Worm (Caenorhabditis elegans) whole organism, early embryonic: ENCODE measurements around the gene F47B8.1.

Experiments used
- B0310.2 ChIP-seq: sonication (generic microtip); optimal IDR thresholded peaks from 2 replicates; lab custom pipeline; 2016; ENCODE audit warnings: mild to moderate bottlenecking, missing genetic modification characterization, missing compliant biosample characterization
- F13C5.2 ChIP-seq: sonication (generic microtip); optimal IDR thresholded peaks from 2 replicates; lab custom pipeline; 2017; ENCODE audit warnings: mild to moderate bottlenecking, missing genetic modification characterization, inconsistent platforms, missing compliant biosample characterization
- ama-1 ChIP-seq: fragments of 150-350 bp; optimal IDR thresholded peaks from 2 replicates; lab custom pipeline; 2014
- ceh-13 ChIP-seq: fragments of 200-800 bp; sonication (Bioruptor generic); optimal IDR thresholded peaks from 2 replicates; lab custom pipeline; 2018; ENCODE audit warnings: mild to moderate bottlenecking, missing genetic modification characterization, missing compliant biosample characterization
- ceh-36 ChIP-seq: sonication (generic microtip); optimal IDR thresholded peaks from 2 replicates; lab custom pipeline; 2016; ENCODE audit warnings: missing genetic modification characterization, inconsistent platforms, missing compliant biosample characterization
- hnd-1 ChIP-seq: sonication (generic microtip); optimal IDR thresholded peaks from 2 replicates; lab custom pipeline; 2016; ENCODE audit warnings: missing genetic modification characterization, missing compliant biosample characterization
- scrt-1 ChIP-seq: fragments of 200-800 bp; sonication (Bioruptor generic); IDR thresholded peaks from 2 replicates; pipeline ENCODE4 v1.3.6; 2022; ENCODE audit warnings: missing genetic modification characterization, missing compliant biosample characterization
- sea-1 ChIP-seq: fragments of 200-800 bp; sonication (Bioruptor generic); conservative IDR thresholded peaks from 2 replicates; pipeline ENCODE4 v1.3.6; 2022; ENCODE audit warnings: missing genetic modification characterization, missing compliant biosample characterization
- tbx-11 ChIP-seq: fragments of 200-800 bp; sonication (Bioruptor generic); IDR thresholded peaks from 2 replicates; pipeline ENCODE4 v1.3.6; 2022; ENCODE audit warnings: missing genetic modification characterization, missing compliant biosample characterization
- tra-4 ChIP-seq: sonication (generic microtip); optimal IDR thresholded peaks from 2 replicates; lab custom pipeline; 2017; ENCODE audit warnings: missing genetic modification characterization, missing compliant biosample characterization

ce11 chrV:14334901-14335300 is 20.8 kb upstream of the F47B8.1 start, which contains the start of gene srm-5:
- TF ChIP-seq ama-1 (lab: Kevin White, UChicago) (no peak), tra-4 (tag; lab: Kevin White, UChicago) (no peak), scrt-1 (GFP tag; lab: Robert Waterston, UW) (no peak), sea-1 (GFP tag; lab: Robert Waterston, UW) (no peak), F13C5.2 (tag; lab: Kevin White, UChicago) (no peak), tbx-11 (GFP tag; lab: Robert Waterston, UW) (no peak), ceh-13 (GFP tag; lab: Kevin White, UChicago) (no peak), ceh-36 (no peak), B0310.2 (no peak), hnd-1 (tag; lab: Kevin White, UChicago) (no peak)
